Fruit fly (Drosophila melanogaster) whole organism, pupa: ENCODE data around the gene Paics.
A peak's percentile ranks its signal among the peaks of the same experiment; 100 is the strongest.

Source experiments
- CG10348 ChIP-seq: fragments of 200-800 bp; sonication (Bioruptor generic); IDR thresholded peaks from 2 replicates; pipeline ENCODE4 v1.3.6; 2022; ENCODE audit warnings: missing biosample characterization, missing genetic modification characterization
- CG12605 ChIP-seq: fragments of 200-800 bp; sonication (Bioruptor generic); IDR thresholded peaks from 2 replicates; pipeline ENCODE4 v1.3.6; 2022; ENCODE audit warnings: missing biosample characterization, missing genetic modification characterization
- CG13204 ChIP-seq: fragments of 200-800 bp; sonication (Bioruptor generic); optimal IDR thresholded peaks from 2 replicates; lab custom pipeline; 2018; ENCODE audit warnings: missing biosample characterization, mild to moderate bottlenecking, missing genetic modification characterization, moderate library complexity
- CG14655 ChIP-seq: fragments of 200-800 bp; sonication (Bioruptor generic); optimal IDR thresholded peaks from 3 replicates; lab custom pipeline; 2017; ENCODE audit warnings: mild to moderate bottlenecking, missing biosample characterization, missing genetic modification reagents, missing genetic modification characterization
- CG15710 ChIP-seq: fragments of 200-800 bp; sonication (Bioruptor generic); optimal IDR thresholded peaks from 2 replicates; lab custom pipeline; 2018; ENCODE audit warnings: missing biosample characterization, mild to moderate bottlenecking, missing genetic modification characterization, moderate library complexity
- CG17806 ChIP-seq: fragments of 200-800 bp; sonication (Bioruptor generic); optimal IDR thresholded peaks from 2 replicates; lab custom pipeline; 2018; ENCODE audit warnings: missing biosample characterization, mild to moderate bottlenecking, missing genetic modification characterization, moderate library complexity
- CG32121 ChIP-seq: fragments of 200-800 bp; sonication (Bioruptor generic); IDR thresholded peaks from 2 replicates; pipeline ENCODE4 v1.3.6; 2022; ENCODE audit warnings: missing biosample characterization, missing genetic modification characterization
- CG34367 ChIP-seq: fragments of 200-800 bp; sonication (Bioruptor generic); optimal IDR thresholded peaks from 2 replicates; lab custom pipeline; 2018; ENCODE audit warnings: missing biosample characterization, mild to moderate bottlenecking, missing genetic modification characterization
- CG4496 ChIP-seq: fragments of 200-800 bp; sonication (Bioruptor generic); IDR thresholded peaks from 3 replicates; pipeline ENCODE4 v1.3.6; 2022; ENCODE audit warnings: missing biosample characterization, missing genetic modification characterization
- CG8159 ChIP-seq: fragments of 200-800 bp; sonication (Bioruptor generic); optimal IDR thresholded peaks from 3 replicates; lab custom pipeline; 2018; ENCODE audit warnings: missing biosample characterization, mild to moderate bottlenecking, missing genetic modification characterization, moderate library complexity
- CG8301 ChIP-seq: fragments of 200-800 bp; sonication (Bioruptor generic); optimal IDR thresholded peaks from 2 replicates; lab custom pipeline; 2018; ENCODE audit warnings: missing biosample characterization, mild to moderate bottlenecking, missing genetic modification characterization
- CG9948 ChIP-seq: fragments of 200-800 bp; sonication (Bioruptor generic); optimal IDR thresholded peaks from 2 replicates; lab custom pipeline; 2018; ENCODE audit warnings: missing biosample characterization, mild to moderate bottlenecking, missing genetic modification characterization, moderate library complexity
- D1 ChIP-seq: fragments of 200-800 bp; sonication (Bioruptor generic); optimal IDR thresholded peaks from 2 replicates; lab custom pipeline; 2018; ENCODE audit warnings: missing biosample characterization, mild to moderate bottlenecking, missing genetic modification characterization, moderate library complexity
- EcR ChIP-seq: fragments of 200-800 bp; sonication (Bioruptor generic); optimal IDR thresholded peaks from 3 replicates; lab custom pipeline; 2019; ENCODE audit warnings: missing biosample characterization, missing genetic modification characterization, mild to moderate bottlenecking, moderate library complexity, missing genetic modification reagents
- Ets98B ChIP-seq: fragments of 200-800 bp; sonication (Bioruptor generic); IDR thresholded peaks from 2 replicates; pipeline ENCODE4 v1.3.6; 2022; ENCODE audit warnings: missing biosample characterization, missing genetic modification characterization
- Pif1A ChIP-seq: fragments of 200-800 bp; sonication (Bioruptor generic); optimal IDR thresholded peaks from 3 replicates; lab custom pipeline; 2016; ENCODE audit warnings: missing biosample characterization, missing genetic modification characterization
- Pif1B ChIP-seq: fragments of 200-800 bp; sonication (Bioruptor generic); optimal IDR thresholded peaks from 3 replicates; lab custom pipeline; 2016; ENCODE audit warnings: missing biosample characterization, missing genetic modification characterization
- Snoo ChIP-seq: fragments of 200-800 bp; sonication (Bioruptor generic); optimal IDR thresholded peaks from 3 replicates; lab custom pipeline; 2017; ENCODE audit warnings: missing biosample characterization, mild to moderate bottlenecking, missing genetic modification characterization, inconsistent platforms
- fd96Ca ChIP-seq: fragments of 200-800 bp; sonication (Bioruptor generic); IDR thresholded peaks from 3 replicates; pipeline ENCODE4 v1.3.6; 2022; ENCODE audit warnings: missing biosample characterization, missing genetic modification characterization
- gl ChIP-seq: fragments of 200-800 bp; sonication (Bioruptor generic); optimal IDR thresholded peaks from 2 replicates; lab custom pipeline; 2018; ENCODE audit warnings: missing biosample characterization, mild to moderate bottlenecking, missing genetic modification characterization
- rn ChIP-seq: fragments of 200-800 bp; sonication (Bioruptor generic); IDR thresholded peaks from 2 replicates; pipeline ENCODE4 v1.3.6; 2022; ENCODE audit warnings: missing biosample characterization, missing genetic modification characterization

The Paics gene

DNA sequence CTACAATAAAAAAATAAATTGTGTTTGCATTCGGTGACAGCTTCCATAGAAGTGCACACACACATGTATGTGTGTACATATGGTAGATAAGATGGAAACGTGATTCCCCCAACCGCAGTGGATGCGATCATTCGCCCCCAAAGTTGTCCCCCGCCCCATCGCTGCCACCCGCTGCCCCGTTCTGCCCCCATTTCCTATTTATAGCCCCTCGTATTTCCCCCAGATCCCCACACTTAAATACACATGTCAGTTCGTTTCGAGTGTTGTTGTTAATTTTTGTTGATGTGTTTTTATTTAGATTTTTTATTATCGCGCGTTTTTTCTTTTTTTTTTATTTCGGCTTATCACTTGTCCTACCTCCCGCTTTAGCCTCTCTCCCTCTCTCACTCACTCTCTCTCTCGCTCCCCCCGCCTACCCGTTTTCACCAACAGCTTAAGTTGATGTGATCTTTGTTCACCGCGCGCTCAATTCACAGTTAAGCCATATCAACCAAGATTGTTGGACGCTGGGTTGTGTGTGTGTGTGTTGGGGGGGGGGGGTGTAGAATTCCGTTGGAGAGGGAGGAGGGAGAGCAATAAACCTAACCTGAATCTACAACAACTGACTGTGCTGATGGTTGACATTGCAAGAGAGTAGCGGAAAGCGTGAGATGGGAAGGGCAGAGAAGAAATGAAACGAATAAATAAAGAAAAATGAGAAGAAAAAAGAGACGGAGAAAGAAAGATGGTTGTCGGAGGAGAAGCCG, 6.6 kb downstream of the Paics start:
- TF ChIP-seq gl (tag; lab: Kevin White, UChicago) (peak; percentile 68), fd96Ca (GFP tag; lab: Robert Waterston, UW) (peak; percentile 71; the same call in 2 of the 3 replicates), Snoo (tag; lab: Kevin White, UChicago) (peak; percentile 52), Ets98B (peak; percentile 65), CG8301 (peak; percentile 18), CG15710 (tag; lab: Kevin White, UChicago) (peak; percentile 55), CG4496 (GFP tag; lab: Robert Waterston, UW) (peak; percentile 86), CG34367 (peak; percentile 29), CG9948 (tag; lab: Kevin White, UChicago) (peak; percentile 48), CG13204 (GFP tag; lab: Kevin White, UChicago) (peak; percentile 63), CG12605 (peak; percentile 66), rn (GFP tag; lab: Robert Waterston, UW) (0 out of 2 replicates have a peak, but pooled peaks have one; percentile 2), EcR (GFP tag; lab: Kevin White, UChicago) (peak; percentile 96), Pif1B (GFP tag; lab: Kevin White, UChicago) (no peak), CG17806 (tag; lab: Kevin White, UChicago) (peak; percentile 42), Pif1A (GFP tag; lab: Kevin White, UChicago) (peak; percentile 8), CG8159 (peak; percentile 56), CG14655 (GFP tag; lab: Kevin White, UChicago) (peak; percentile 37), D1 (tag; lab: Kevin White, UChicago) (no peak), CG10348 (GFP tag; lab: Robert Waterston, UW) (no peak), CG32121 (GFP tag; lab: Robert Waterston, UW) (peak; percentile 72)

DNA sequence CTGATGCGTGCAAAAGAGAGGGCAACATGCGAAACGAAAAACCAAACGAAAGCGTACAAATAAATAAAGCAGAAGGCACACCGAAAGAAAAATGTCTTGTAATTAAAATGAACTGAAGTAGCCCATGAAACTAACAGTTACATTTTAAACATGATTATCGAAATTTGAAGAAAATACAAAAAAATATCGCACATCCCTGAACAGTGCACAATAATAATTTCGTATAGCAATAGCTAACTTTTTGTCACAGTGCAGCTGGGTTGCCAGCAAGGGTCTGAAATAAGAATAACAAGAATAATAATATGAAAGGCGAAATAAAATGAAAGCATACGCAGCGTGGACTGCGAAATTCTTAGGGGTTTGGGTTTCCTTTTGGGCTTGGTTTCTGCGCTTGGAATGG, 8.2 kb downstream of the Paics start:
- peak; percentile 100 for TF ChIP-seq CG8159
- TF ChIP-seq CG9948 (tag; lab: Kevin White, UChicago): peak; percentile 100
- TF ChIP-seq Snoo (tag; lab: Kevin White, UChicago): peak; percentile 99
- TF ChIP-seq CG10348 (GFP tag; lab: Robert Waterston, UW): peak; percentile 93
- peak; percentile 99 for TF ChIP-seq CG32121 (GFP tag; lab: Robert Waterston, UW)
- peak; percentile 100 for TF ChIP-seq CG15710 (tag; lab: Kevin White, UChicago)
- peak; percentile 99 for TF ChIP-seq fd96Ca (GFP tag; lab: Robert Waterston, UW)
- peak; percentile 99 for TF ChIP-seq gl (tag; lab: Kevin White, UChicago)
- TF ChIP-seq Ets98B: peak; percentile 99
- peak; percentile 100 for TF ChIP-seq CG34367
- TF ChIP-seq CG12605: peak; percentile 98
- TF ChIP-seq EcR (GFP tag; lab: Kevin White, UChicago): peak; percentile 85
- TF ChIP-seq Pif1B (GFP tag; lab: Kevin White, UChicago): peak; percentile 100
- TF ChIP-seq rn (GFP tag; lab: Robert Waterston, UW): peak; percentile 98
- TF ChIP-seq Pif1A (GFP tag; lab: Kevin White, UChicago): peak; percentile 98
- TF ChIP-seq CG13204 (GFP tag; lab: Kevin White, UChicago): peak; percentile 98
- peak; percentile 100 for TF ChIP-seq D1 (tag; lab: Kevin White, UChicago)
- peak; percentile 100 for TF ChIP-seq CG17806 (tag; lab: Kevin White, UChicago)
- peak; percentile 99 for TF ChIP-seq CG8301
- peak; percentile 99 for TF ChIP-seq CG14655 (GFP tag; lab: Kevin White, UChicago)
- peak; percentile 100 for TF ChIP-seq CG4496 (GFP tag; lab: Robert Waterston, UW)

dm6 chrX:12751786-12752187, 8.6 kb downstream of the Paics start:
- TF ChIP-seq CG9948 (tag; lab: Kevin White, UChicago) (no peak), gl (tag; lab: Kevin White, UChicago) (no peak), EcR (GFP tag; lab: Kevin White, UChicago) (peak; percentile 97), CG8159 (no peak), Pif1A (GFP tag; lab: Kevin White, UChicago) (no peak)

- TF ChIP-seq CG34367 (peak; percentile 100), CG9948 (tag; lab: Kevin White, UChicago) (peak; percentile 100), CG8301 (peak; percentile 100), fd96Ca (GFP tag; lab: Robert Waterston, UW) (peak; percentile 99), rn (GFP tag; lab: Robert Waterston, UW) (peak; percentile 100), EcR (GFP tag; lab: Kevin White, UChicago) (peak; percentile 26), gl (tag; lab: Kevin White, UChicago) (peak; percentile 99), D1 (tag; lab: Kevin White, UChicago) (peak; percentile 100), CG15710 (tag; lab: Kevin White, UChicago) (peak; percentile 100), CG17806 (tag; lab: Kevin White, UChicago) (peak; percentile 100), Ets98B (peak; percentile 99), Pif1A (GFP tag; lab: Kevin White, UChicago) (peak; percentile 100), Snoo (tag; lab: Kevin White, UChicago) (peak; percentile 100), CG32121 (GFP tag; lab: Robert Waterston, UW) (peak; percentile 100), CG13204 (GFP tag; lab: Kevin White, UChicago) (peak; percentile 99), CG8159 (peak; percentile 100), CG12605 (peak; percentile 99), Pif1B (GFP tag; lab: Kevin White, UChicago) (peak; percentile 99), CG14655 (GFP tag; lab: Kevin White, UChicago) (peak; percentile 100), CG4496 (GFP tag; lab: Robert Waterston, UW) (peak; percentile 100), CG10348 (GFP tag; lab: Robert Waterston, UW) (peak; percentile 100)
Observed at dm6 chrX:12750928-12751631, 9.3 kb downstream of the Paics start.
